Worm (Caenorhabditis elegans) whole organism, early embryonic: ENCODE results near the gene lgc-9.

ENCODE experiments used
- B0310.2 ChIP-seq: sonication (generic microtip); optimal IDR thresholded peaks from 2 replicates; lab custom pipeline; 2016; ENCODE audit warnings: mild to moderate bottlenecking, missing genetic modification characterization, missing compliant biosample characterization
- aly-1 ChIP-seq: sonication (generic microtip); optimal IDR thresholded peaks from 2 replicates; lab custom pipeline; 2016; ENCODE audit warnings: missing genetic modification characterization, missing compliant biosample characterization
- ama-1 ChIP-seq: fragments of 150-350 bp; optimal IDR thresholded peaks from 2 replicates; lab custom pipeline; 2014
- ets-7 ChIP-seq: sonication (generic microtip); optimal IDR thresholded peaks from 2 replicates; lab custom pipeline; 2016; ENCODE audit warnings: missing genotype, missing genetic modification characterization, missing compliant biosample characterization
- flt-1 ChIP-seq: fragments of 200-800 bp; sonication (Bioruptor generic); IDR thresholded peaks from 2 replicates; pipeline ENCODE4 v1.3.6; 2022; ENCODE audit warnings: missing genetic modification characterization, missing compliant biosample characterization
- hmbx-1 ChIP-seq: sonication (generic microtip); optimal IDR thresholded peaks from 2 replicates; lab custom pipeline; 2016; ENCODE audit warnings: mild to moderate bottlenecking, missing genetic modification characterization, missing compliant biosample characterization
- hmg-4 ChIP-seq: fragments of 200-800 bp; sonication (Bioruptor generic); optimal IDR thresholded peaks from 2 replicates; lab custom pipeline; 2018; ENCODE audit warnings: mild to moderate bottlenecking, missing genetic modification characterization, missing compliant biosample characterization
- pes-1 ChIP-seq: fragments of 200-800 bp; sonication (Bioruptor generic); IDR thresholded peaks from 2 replicates; pipeline ENCODE4 v1.3.6; 2022; ENCODE audit warnings: missing genetic modification reagents, missing genetic modification characterization, missing compliant biosample characterization
- scrt-1 ChIP-seq: fragments of 200-800 bp; sonication (Bioruptor generic); IDR thresholded peaks from 2 replicates; pipeline ENCODE4 v1.3.6; 2022; ENCODE audit warnings: missing genetic modification characterization, missing compliant biosample characterization
- sea-1 ChIP-seq: fragments of 200-800 bp; sonication (Bioruptor generic); conservative IDR thresholded peaks from 2 replicates; pipeline ENCODE4 v1.3.6; 2022; ENCODE audit warnings: missing genetic modification characterization, missing compliant biosample characterization
- tbx-11 ChIP-seq: fragments of 200-800 bp; sonication (Bioruptor generic); IDR thresholded peaks from 2 replicates; pipeline ENCODE4 v1.3.6; 2022; ENCODE audit warnings: missing genetic modification characterization, missing compliant biosample characterization
- tbx-37 ChIP-seq: fragments of 200-800 bp; sonication (Bioruptor generic); conservative IDR thresholded peaks from 2 replicates; pipeline ENCODE4 v1.3.6; 2022; ENCODE audit warnings: missing genetic modification reagents, missing genetic modification characterization, missing compliant biosample characterization
- tra-4 ChIP-seq: sonication (generic microtip); optimal IDR thresholded peaks from 2 replicates; lab custom pipeline; 2017; ENCODE audit warnings: missing genetic modification characterization, missing compliant biosample characterization

ce11 chrIV:3384047-3384446, 31.4 kb upstream of the lgc-9 start, which contains the start of gene B0546.4:
- TF ChIP-seq tbx-37 (GFP tag; lab: Robert Waterston, UW) (no peak), hmg-4 (no peak), scrt-1 (GFP tag; lab: Robert Waterston, UW) (no peak), pes-1 (GFP tag; lab: Robert Waterston, UW) (no peak), hmbx-1 (tag; lab: Kevin White, UChicago) (no peak), ama-1 (lab: Kevin White, UChicago) (no peak), flt-1 (GFP tag; lab: Robert Waterston, UW) (no peak), tbx-11 (no peak), B0310.2 (no peak), sea-1 (GFP tag; lab: Robert Waterston, UW) (no peak), aly-1 (tag; lab: Kevin White, UChicago) (no peak), ets-7 (tag; lab: Kevin White, UChicago) (no peak), tra-4 (tag; lab: Kevin White, UChicago) (no peak)
